Fruit fly (Drosophila melanogaster) Kc167 (cell line): Measurements from ENCODE around the gene ebd1.

ENCODE experiments used
- Myc ChIP-seq: fragments of >200 bp; optimal IDR thresholded peaks from 2 replicates; lab custom pipeline; 2017; ENCODE audit warnings: missing external identifiers
- Sin3A ChIP-seq: fragments of >200 bp; optimal IDR thresholded peaks from 2 replicates; lab custom pipeline; 2018; ENCODE audit warnings: missing external identifiers
- h ChIP-seq: fragments of >200 bp; optimal IDR thresholded peaks from 3 replicates; lab custom pipeline; 2018; ENCODE audit warnings: missing external identifiers
- insv ChIP-seq: fragments of >200 bp; optimal IDR thresholded peaks from 3 replicates; lab custom pipeline; 2018; ENCODE audit warnings: missing external identifiers
- psq ChIP-seq: fragments of >200 bp; optimal IDR thresholded peaks from 2 replicates; lab custom pipeline; 2017; ENCODE audit warnings: missing external identifiers
- ttk ChIP-seq: sonication (Bioruptor generic); optimal IDR thresholded peaks from 2 replicates; lab custom pipeline; 2017; ENCODE audit warnings: missing external identifiers

dm6 chr3L:727190-727589 lies 41.8 kb upstream of the ebd1 start:
- TF ChIP-seq Myc: no peak
- TF ChIP-seq h (lab: Kevin White, UChicago): no peak
- no peak for TF ChIP-seq psq (lab: Kevin White, UChicago)
- no peak for TF ChIP-seq insv (lab: Kevin White, UChicago)
- TF ChIP-seq ttk (lab: Kevin White, UChicago): no peak
- no peak for TF ChIP-seq Sin3A (lab: Kevin White, UChicago)
